Fruit fly (Drosophila melanogaster): ENCODE measurements around the gene CG31457.

- TF ChIP-seq CG6808 (GFP tag; optimal IDR thresholded peaks at IDR 0.05), result no peak
- no peak for TF ChIP-seq CG10631 (GFP tag; optimal IDR thresholded peaks at IDR 0.05)
- TF ChIP-seq salr (GFP tag; optimal IDR thresholded peaks at IDR 0.05), result no peak
- TF ChIP-seq achi (GFP tag; optimal IDR thresholded peaks at IDR 0.05), result no peak
- no peak for TF ChIP-seq OdsH (GFP tag; optimal IDR thresholded peaks at IDR 0.05)
- no peak for TF ChIP-seq CG8632 (GFP tag; optimal IDR thresholded peaks at IDR 0.05)
- no peak for TF ChIP-seq fkh (GFP tag; optimal IDR thresholded peaks at IDR 0.05)
- TF ChIP-seq dsx (GFP tag; optimal IDR thresholded peaks at IDR 0.05; ENCODE audit: poor library complexity, severe bottlenecking), result no peak
- TF ChIP-seq pdm3 (GFP tag; optimal IDR thresholded peaks at IDR 0.05), result no peak
- TF ChIP-seq Smox (GFP tag; optimal IDR thresholded peaks at IDR 0.05), result no peak
- no peak for TF ChIP-seq Gug (GFP tag; IDR thresholded peaks at IDR 0.05)
- no peak for TF ChIP-seq Eip78C (GFP tag)
- no peak for TF ChIP-seq CG11902 (GFP tag; optimal IDR thresholded peaks at IDR 0.05)
Measured at dm6 chr3R:23095346-23095745, 32.4 kb downstream of the CG31457 start, which contains the start of gene CG17109.

Data from whole organism, prepupa.